1 fruit fly cellular context compared by ENCODE assay signal in the genomic region with DNA sequence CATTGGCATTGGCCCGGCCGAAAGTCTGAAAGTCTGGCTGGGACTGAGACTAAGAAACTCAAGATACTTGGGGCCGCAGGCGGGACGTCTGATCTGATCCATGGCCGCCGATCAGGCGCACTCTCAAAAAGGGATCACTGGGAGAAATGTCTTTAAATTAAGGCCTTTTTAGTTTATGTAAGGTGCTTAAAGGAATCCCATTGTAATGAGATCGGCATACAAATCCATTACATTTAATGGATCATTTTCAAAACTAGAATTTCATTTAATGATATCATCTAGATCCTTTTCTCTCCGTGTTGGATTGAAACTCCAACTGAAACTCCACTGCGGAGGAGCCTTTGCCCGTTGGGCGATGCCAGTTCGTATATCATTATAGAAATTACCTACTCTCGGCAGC.
A peak's percentile ranks its signal among the peaks of the same experiment; 100 is the strongest.
TF ChIP-seq lines count a peak whose summit lies in the region.

No protein-coding gene starts in this region.

TF ChIP-seq in whole organism, prepupa, 60 proteins besides CTCF, POLR2A, EP300 and RAD21 (continued from another document):
- TF ChIP-seq CG15336 (GFP tag; IDR thresholded peaks at IDR 0.05; lab: Robert Waterston, UW) (0 out of 2 replicates have a peak, but pooled peaks have one; percentile 20), CG11294 (GFP tag; IDR thresholded peaks at IDR 0.05; lab: Robert Waterston, UW) (no peak), CG9139 (GFP tag; optimal IDR thresholded peaks at IDR 0.05; lab: Kevin White, UChicago) (no peak), eg (GFP tag; IDR thresholded peaks at IDR 0.05; lab: Robert Waterston, UW) (peak; percentile 41; the same call in 1 of the 3 replicates), Eip75B (GFP tag; optimal IDR thresholded peaks at IDR 0.05; lab: Kevin White, UChicago) (peak; percentile 42), spab (GFP tag; optimal IDR thresholded peaks at IDR 0.05; lab: Kevin White, UChicago) (peak; percentile 66), CG3032 (tag; optimal IDR thresholded peaks at IDR 0.05; lab: Kevin White, UChicago) (peak; percentile 70), dsx (GFP tag; optimal IDR thresholded peaks at IDR 0.05; lab: Kevin White, UChicago; ENCODE audit: poor library complexity, severe bottlenecking) (peak; percentile 49), net (GFP tag; optimal IDR thresholded peaks at IDR 0.05; lab: Kevin White, UChicago) (no peak), CG6163 (GFP tag; IDR thresholded peaks at IDR 0.05; lab: Robert Waterston, UW) (peak; percentile 71), CG6854 (GFP tag; optimal IDR thresholded peaks at IDR 0.05; lab: Kevin White, UChicago) (no peak), Eip93F (GFP tag; optimal IDR thresholded peaks at IDR 0.05; lab: Kevin White, UChicago) (no peak), Hr39 (GFP tag; optimal IDR thresholded peaks at IDR 0.05; lab: Kevin White, UChicago) (peak; percentile 13), CG4318 (GFP tag; optimal IDR thresholded peaks at IDR 0.05; lab: Kevin White, UChicago) (peak; percentile 23), acj6 (GFP tag; optimal IDR thresholded peaks at IDR 0.05; lab: Kevin White, UChicago) (peak; percentile 46), cyc (GFP tag; optimal IDR thresholded peaks at IDR 0.05; lab: Kevin White, UChicago) (peak; percentile 27), CG6792 (GFP tag; optimal IDR thresholded peaks at IDR 0.05; lab: Kevin White, UChicago) (peak; percentile 42), CG8119 (GFP tag; IDR thresholded peaks at IDR 0.05; lab: Robert Waterston, UW) (peak; percentile 61; the same call in 1 of the 3 replicates), esn (GFP tag; optimal IDR thresholded peaks at IDR 0.05; lab: Kevin White, UChicago) (peak; percentile 35), svp (GFP tag; lab: Kevin White, UChicago) (peak; percentile 58), Hr38 (GFP tag; optimal IDR thresholded peaks at IDR 0.05; lab: Kevin White, UChicago) (no peak), CG7368 (GFP tag; optimal IDR thresholded peaks at IDR 0.05; lab: Kevin White, UChicago) (no peak), Met (GFP tag; optimal IDR thresholded peaks at IDR 0.05; lab: Kevin White, UChicago) (peak; percentile 26), vri (GFP tag; optimal IDR thresholded peaks at IDR 0.05; lab: Kevin White, UChicago) (no peak), Eip78C (GFP tag; lab: Kevin White, UChicago) (peak; percentile 76), CG34406 (GFP tag; optimal IDR thresholded peaks at IDR 0.05; lab: Kevin White, UChicago) (peak; percentile 47), CG10631 (GFP tag; optimal IDR thresholded peaks at IDR 0.05; lab: Kevin White, UChicago) (peak; percentile 76), achi (GFP tag; optimal IDR thresholded peaks at IDR 0.05; lab: Kevin White, UChicago) (peak; percentile 60), Sox15 (GFP tag; optimal IDR thresholded peaks at IDR 0.05; lab: Kevin White, UChicago) (no peak), CG1621 (tag; optimal IDR thresholded peaks at IDR 0.05; lab: Kevin White, UChicago) (peak; percentile 64), fd85E (GFP tag; optimal IDR thresholded peaks at IDR 0.05; lab: Kevin White, UChicago) (no peak), pdm3 (GFP tag; optimal IDR thresholded peaks at IDR 0.05; lab: Kevin White, UChicago) (peak; percentile 38), Gug (GFP tag; IDR thresholded peaks at IDR 0.05; lab: Robert Waterston, UW) (peak; percentile 40; the same call in 1 of the 2 replicates), Lpt (GFP tag; optimal IDR thresholded peaks at IDR 0.05; lab: Kevin White, UChicago) (peak; percentile 29), Smox (GFP tag; optimal IDR thresholded peaks at IDR 0.05; lab: Kevin White, UChicago) (no peak)
